Worm (Caenorhabditis elegans) whole organism, early embryonic: ENCODE results near the gene glc-3.

Experiments
- F13C5.2 ChIP-seq: sonication (generic microtip); optimal IDR thresholded peaks from 2 replicates; lab custom pipeline; 2017; ENCODE audit warnings: mild to moderate bottlenecking, missing genetic modification characterization, inconsistent platforms, missing compliant biosample characterization
- aly-1 ChIP-seq: sonication (generic microtip); optimal IDR thresholded peaks from 2 replicates; lab custom pipeline; 2016; ENCODE audit warnings: missing genetic modification characterization, missing compliant biosample characterization
- ama-1 ChIP-seq: fragments of 150-350 bp; optimal IDR thresholded peaks from 2 replicates; lab custom pipeline; 2014
- ceh-13 ChIP-seq: fragments of 200-800 bp; sonication (Bioruptor generic); optimal IDR thresholded peaks from 2 replicates; lab custom pipeline; 2018; ENCODE audit warnings: mild to moderate bottlenecking, missing genetic modification characterization, missing compliant biosample characterization
- ceh-36 ChIP-seq: sonication (generic microtip); optimal IDR thresholded peaks from 2 replicates; lab custom pipeline; 2016; ENCODE audit warnings: missing genetic modification characterization, inconsistent platforms, missing compliant biosample characterization
- ets-7 ChIP-seq: sonication (generic microtip); optimal IDR thresholded peaks from 2 replicates; lab custom pipeline; 2016; ENCODE audit warnings: missing genotype, missing genetic modification characterization, missing compliant biosample characterization
- flt-1 ChIP-seq: fragments of 200-800 bp; sonication (Bioruptor generic); IDR thresholded peaks from 2 replicates; pipeline ENCODE4 v1.3.6; 2022; ENCODE audit warnings: missing genetic modification characterization, missing compliant biosample characterization
- hmbx-1 ChIP-seq: sonication (generic microtip); optimal IDR thresholded peaks from 2 replicates; lab custom pipeline; 2016; ENCODE audit warnings: mild to moderate bottlenecking, missing genetic modification characterization, missing compliant biosample characterization
- hmg-4 ChIP-seq: fragments of 200-800 bp; sonication (Bioruptor generic); optimal IDR thresholded peaks from 2 replicates; lab custom pipeline; 2018; ENCODE audit warnings: mild to moderate bottlenecking, missing genetic modification characterization, missing compliant biosample characterization
- hnd-1 ChIP-seq: sonication (generic microtip); optimal IDR thresholded peaks from 2 replicates; lab custom pipeline; 2016; ENCODE audit warnings: missing genetic modification characterization, missing compliant biosample characterization
- pes-1 ChIP-seq: fragments of 200-800 bp; sonication (Bioruptor generic); IDR thresholded peaks from 2 replicates; pipeline ENCODE4 v1.3.6; 2022; ENCODE audit warnings: missing genetic modification reagents, missing genetic modification characterization, missing compliant biosample characterization
- scrt-1 ChIP-seq: fragments of 200-800 bp; sonication (Bioruptor generic); IDR thresholded peaks from 2 replicates; pipeline ENCODE4 v1.3.6; 2022; ENCODE audit warnings: missing genetic modification characterization, missing compliant biosample characterization
- sea-1 ChIP-seq: fragments of 200-800 bp; sonication (Bioruptor generic); conservative IDR thresholded peaks from 2 replicates; pipeline ENCODE4 v1.3.6; 2022; ENCODE audit warnings: missing genetic modification characterization, missing compliant biosample characterization
- tbx-11 ChIP-seq: fragments of 200-800 bp; sonication (Bioruptor generic); IDR thresholded peaks from 2 replicates; pipeline ENCODE4 v1.3.6; 2022; ENCODE audit warnings: missing genetic modification characterization, missing compliant biosample characterization

DNA sequence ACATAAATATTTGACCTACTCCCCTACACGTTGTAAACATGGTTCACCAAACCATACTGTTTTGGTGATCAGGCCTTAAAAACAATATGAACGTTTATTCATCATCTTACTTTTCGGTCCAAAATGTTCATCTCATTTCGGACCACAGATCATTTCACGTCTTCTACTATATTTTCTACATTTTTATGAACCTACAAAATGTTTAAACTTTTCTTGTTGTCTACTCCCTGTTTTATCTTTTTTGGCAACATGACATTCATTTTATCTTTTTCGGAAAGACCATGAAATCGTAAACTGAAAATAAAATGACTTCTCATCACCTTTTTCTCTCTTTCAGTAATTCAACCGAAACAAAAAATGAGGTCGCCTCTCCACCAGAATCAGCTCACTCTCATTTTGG, 25.7 kb downstream of the glc-3 start, which contains the start of gene rhr-1:
- TF ChIP-seq aly-1 (tag; lab: Kevin White, UChicago): no peak
- no peak for TF ChIP-seq pes-1 (GFP tag; lab: Robert Waterston, UW)
- no peak for TF ChIP-seq flt-1
- TF ChIP-seq ceh-13: no peak
- no peak for TF ChIP-seq ama-1 (lab: Kevin White, UChicago)
- no peak for TF ChIP-seq hnd-1
- no peak for TF ChIP-seq sea-1 (GFP tag; lab: Robert Waterston, UW)
- TF ChIP-seq F13C5.2 (tag; lab: Kevin White, UChicago): no peak
- no peak for TF ChIP-seq hmbx-1
- no peak for TF ChIP-seq scrt-1 (GFP tag; lab: Robert Waterston, UW)
- no peak for TF ChIP-seq ets-7 (tag; lab: Kevin White, UChicago)
- TF ChIP-seq ceh-36 (tag; lab: Kevin White, UChicago): no peak
- TF ChIP-seq hmg-4: no peak
- TF ChIP-seq tbx-11 (GFP tag; lab: Robert Waterston, UW): no peak
